Worm (Caenorhabditis elegans): ENCODE results near the gene arp-6.

DNA sequence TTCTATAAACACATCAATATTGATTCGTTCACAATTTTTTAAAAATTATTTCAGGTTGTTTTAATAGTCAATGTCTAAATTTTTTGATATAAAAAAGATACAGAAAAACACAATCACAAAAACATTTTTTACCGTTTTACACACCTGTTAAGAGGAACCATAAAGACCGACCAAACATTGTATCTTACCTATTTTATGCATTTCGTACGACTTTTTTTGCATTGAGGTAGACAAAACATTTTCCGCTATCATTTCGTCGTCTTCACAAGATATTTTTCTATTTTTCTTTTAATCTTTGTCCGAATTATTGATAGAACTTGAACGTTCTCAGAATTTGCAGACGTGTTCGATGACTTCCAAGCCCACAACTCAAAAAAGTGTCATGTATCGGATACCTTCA is 28.8 kb downstream of the arp-6 start, which contains the start of gene glna-2:
- TF ChIP-seq lin-35 (GFP tag; optimal IDR thresholded peaks at IDR 0.05), result no peak
- no peak for TF ChIP-seq madf-6 (GFP tag; IDR thresholded peaks at IDR 0.05)
- no peak for TF ChIP-seq ekl-4 (GFP tag; IDR thresholded peaks at IDR 0.05)
